Fruit fly (Drosophila melanogaster) whole organism, prepupa: ENCODE data around the gene CG6083.

Source experiments
- Blimp-1 ChIP-seq: fragments of 200-800 bp; sonication (Bioruptor generic); optimal IDR thresholded peaks from 3 replicates; lab custom pipeline; 2017; ENCODE audit warnings: missing biosample characterization, missing genetic modification characterization, mild to moderate bottlenecking, moderate library complexity, missing genetic modification reagents
- CG3919 ChIP-seq: fragments of 200-800 bp; sonication (Bioruptor generic); optimal IDR thresholded peaks from 3 replicates; lab custom pipeline; 2016; ENCODE audit warnings: missing biosample characterization, missing genetic modification characterization
- CG8632 ChIP-seq: fragments of 200-800 bp; sonication (Bioruptor generic); optimal IDR thresholded peaks from 3 replicates; lab custom pipeline; 2016; ENCODE audit warnings: missing biosample characterization, missing genetic modification characterization
- Ets96B ChIP-seq: fragments of 200-800 bp; optimal IDR thresholded peaks from 2 replicates; lab custom pipeline; 2019; ENCODE audit warnings: missing biosample characterization, mild to moderate bottlenecking, missing genetic modification characterization, moderate library complexity
- Hr4 ChIP-seq: fragments of 200-800 bp; sonication (Bioruptor generic); optimal IDR thresholded peaks from 3 replicates; lab custom pipeline; 2016; ENCODE audit warnings: missing biosample characterization, missing genetic modification characterization
- achi ChIP-seq: fragments of 200-800 bp; sonication (Bioruptor generic); optimal IDR thresholded peaks from 3 replicates; lab custom pipeline; 2016; ENCODE audit warnings: missing biosample characterization, missing genetic modification characterization
- fd85E ChIP-seq: fragments of 200-800 bp; sonication (Bioruptor generic); optimal IDR thresholded peaks from 3 replicates; lab custom pipeline; 2016; ENCODE audit warnings: missing biosample characterization, missing genetic modification characterization
- fkh ChIP-seq: fragments of 200-800 bp; sonication (Bioruptor generic); optimal IDR thresholded peaks from 3 replicates; lab custom pipeline; 2017; ENCODE audit warnings: missing biosample characterization, mild to moderate bottlenecking, missing genetic modification characterization, moderate library complexity

- TF ChIP-seq Hr4 (GFP tag; lab: Kevin White, UChicago) (no peak), fkh (GFP tag; lab: Kevin White, UChicago) (no peak), achi (GFP tag; lab: Kevin White, UChicago) (no peak), CG3919 (GFP tag; lab: Kevin White, UChicago) (no peak), Ets96B (tag; lab: Kevin White, UChicago) (no peak), CG8632 (GFP tag; lab: Kevin White, UChicago) (no peak), fd85E (no peak), Blimp-1 (no peak)
These were observed 20.0 kb upstream of the CG6083 start, which contains the start of gene CG6071 for dm6 chr3L:11645933-11646332.
